Worm (Caenorhabditis elegans) whole organism, late embryonic: Measurements from ENCODE around the gene fox-1.

Experiments used
- C08G9.2 ChIP-seq: sonication (generic microtip); optimal IDR thresholded peaks from 2 replicates; lab custom pipeline; 2016; ENCODE audit warnings: mild to moderate bottlenecking, missing genetic modification characterization, moderate library complexity, missing compliant biosample characterization
- F13H6.1 ChIP-seq: sonication (generic microtip); optimal IDR thresholded peaks from 2 replicates; lab custom pipeline; 2016; ENCODE audit warnings: missing genetic modification characterization, missing compliant biosample characterization
- K02D7.2 ChIP-seq: sonication (generic microtip); optimal IDR thresholded peaks from 2 replicates; lab custom pipeline; 2017; ENCODE audit warnings: mild to moderate bottlenecking, missing genetic modification characterization, missing compliant biosample characterization
- T23F11.4 ChIP-seq: fragments of 200-800 bp; sonication (Bioruptor generic); optimal IDR thresholded peaks from 2 replicates; lab custom pipeline; 2018; ENCODE audit warnings: mild to moderate bottlenecking, missing genetic modification characterization, missing compliant biosample characterization
- Y22D7AL.16 ChIP-seq: sonication (generic microtip); optimal IDR thresholded peaks from 2 replicates; lab custom pipeline; 2016; ENCODE audit warnings: missing genetic modification characterization, missing compliant biosample characterization
- ahr-1 ChIP-seq: sonication (generic microtip); optimal IDR thresholded peaks from 2 replicates; lab custom pipeline; 2016; ENCODE audit warnings: missing genetic modification characterization, missing compliant biosample characterization
- ama-1 ChIP-seq: fragments of 150-350 bp; optimal IDR thresholded peaks from 2 replicates; lab custom pipeline; 2014
- ceh-14 ChIP-seq: sonication (generic microtip); optimal IDR thresholded peaks from 2 replicates; lab custom pipeline; 2016; ENCODE audit warnings: missing genotype, missing genetic modification characterization, missing compliant biosample characterization
- ceh-18 ChIP-seq: sonication (generic microtip); optimal IDR thresholded peaks from 2 replicates; lab custom pipeline; 2016; ENCODE audit warnings: missing genetic modification characterization, missing compliant biosample characterization
- ceh-19 ChIP-seq: fragments of 200-800 bp; sonication (Bioruptor generic); optimal IDR thresholded peaks from 2 replicates; lab custom pipeline; 2018; ENCODE audit warnings: mild to moderate bottlenecking, missing genetic modification characterization, missing compliant biosample characterization
- ceh-2 ChIP-seq: sonication (generic microtip); optimal IDR thresholded peaks from 2 replicates; lab custom pipeline; 2016; ENCODE audit warnings: missing genotype, missing genetic modification characterization, missing compliant biosample characterization
- ceh-22 ChIP-seq: sonication (generic microtip); optimal IDR thresholded peaks from 2 replicates; lab custom pipeline; 2017; ENCODE audit warnings: missing biosample characterization, missing genetic modification characterization
- ceh-24 ChIP-seq: sonication (generic microtip); optimal IDR thresholded peaks from 2 replicates; lab custom pipeline; 2016; ENCODE audit warnings: mild to moderate bottlenecking, missing genetic modification characterization, missing compliant biosample characterization
- ceh-34 ChIP-seq: sonication (generic microtip); optimal IDR thresholded peaks from 2 replicates; lab custom pipeline; 2016; ENCODE audit warnings: mild to moderate bottlenecking, missing genetic modification characterization, missing compliant biosample characterization
- ceh-45 ChIP-seq: fragments of 200-800 bp; sonication (Bioruptor generic); IDR thresholded peaks from 2 replicates; pipeline ENCODE4 v1.3.6; 2022; ENCODE audit warnings: missing genetic modification reagents, missing genetic modification characterization, missing compliant biosample characterization
- ceh-48 ChIP-seq: sonication (generic microtip); optimal IDR thresholded peaks from 2 replicates; lab custom pipeline; 2016; ENCODE audit warnings: missing genetic modification characterization, inconsistent platforms, missing compliant biosample characterization
- ceh-6 ChIP-seq: fragments of 200-800 bp; sonication (Bioruptor generic); optimal IDR thresholded peaks from 2 replicates; lab custom pipeline; 2018; ENCODE audit warnings: mild to moderate bottlenecking, missing genetic modification characterization, missing compliant biosample characterization
- dmd-4 ChIP-seq: sonication (generic microtip); optimal IDR thresholded peaks from 2 replicates; lab custom pipeline; 2016; ENCODE audit warnings: borderline replicate concordance, missing genetic modification characterization, missing compliant biosample characterization
- elt-2 ChIP-seq: sonication (generic microtip); optimal IDR thresholded peaks from 2 replicates; lab custom pipeline; 2016; ENCODE audit warnings: missing genetic modification reagents, missing genetic modification characterization, missing compliant biosample characterization
- elt-4 ChIP-seq: sonication (generic microtip); optimal IDR thresholded peaks from 2 replicates; lab custom pipeline; 2016; ENCODE audit warnings: missing genetic modification characterization, missing compliant biosample characterization
- eyg-1 ChIP-seq: sonication (generic microtip); optimal IDR thresholded peaks from 2 replicates; lab custom pipeline; 2016; ENCODE audit warnings: missing genotype, missing genetic modification characterization, missing compliant biosample characterization
- gmeb-2 ChIP-seq: sonication (generic microtip); optimal IDR thresholded peaks from 2 replicates; lab custom pipeline; 2016; ENCODE audit warnings: missing genetic modification characterization, inconsistent platforms, missing compliant biosample characterization
- hlh-13 ChIP-seq: fragments of 200-800 bp; sonication (Bioruptor generic); optimal IDR thresholded peaks from 2 replicates; lab custom pipeline; 2018; ENCODE audit warnings: mild to moderate bottlenecking, missing genetic modification characterization, missing compliant biosample characterization
- hlh-30 ChIP-seq: sonication (generic microtip); optimal IDR thresholded peaks from 2 replicates; lab custom pipeline; 2017; ENCODE audit warnings: antibody characterized with exemption, missing genetic modification characterization, missing compliant biosample characterization; ENCODE audit not compliant: insufficient read depth
- lim-6 ChIP-seq: sonication (generic microtip); optimal IDR thresholded peaks from 2 replicates; lab custom pipeline; 2016; ENCODE audit warnings: missing genetic modification characterization, missing compliant biosample characterization
- madf-2 ChIP-seq: sonication (generic microtip); optimal IDR thresholded peaks from 2 replicates; lab custom pipeline; 2017; ENCODE audit warnings: missing genetic modification characterization, missing compliant biosample characterization
- mec-3 ChIP-seq: sonication (generic microtip); optimal IDR thresholded peaks from 2 replicates; lab custom pipeline; 2016; ENCODE audit warnings: borderline replicate concordance, missing genetic modification characterization, missing compliant biosample characterization
- nhr-11 ChIP-seq: fragments of 150-350 bp; optimal IDR thresholded peaks from 2 replicates; lab custom pipeline; 2014; ENCODE audit warnings: missing biosample characterization, missing genetic modification characterization
- nhr-232 ChIP-seq: sonication (generic microtip); optimal IDR thresholded peaks from 2 replicates; lab custom pipeline; 2016; ENCODE audit warnings: missing genetic modification characterization, missing compliant biosample characterization
- npax-4 ChIP-seq: sonication (generic microtip); optimal IDR thresholded peaks from 2 replicates; lab custom pipeline; 2016; ENCODE audit warnings: missing genetic modification characterization, missing compliant biosample characterization
- odd-2 ChIP-seq: sonication (generic microtip); optimal IDR thresholded peaks from 2 replicates; lab custom pipeline; 2017; ENCODE audit warnings: antibody characterized with exemption, mild to moderate bottlenecking, missing genetic modification characterization, missing compliant biosample characterization
- pag-3 ChIP-seq: sonication (generic microtip); optimal IDR thresholded peaks from 2 replicates; lab custom pipeline; 2016; ENCODE audit warnings: missing compliant biosample characterization, missing genetic modification characterization, borderline replicate concordance
- pat-9 ChIP-seq: fragments of 200-800 bp; sonication (Bioruptor generic); optimal IDR thresholded peaks from 2 replicates; lab custom pipeline; 2018; ENCODE audit warnings: mild to moderate bottlenecking, missing genetic modification characterization, moderate library complexity, missing compliant biosample characterization
- pax-1 ChIP-seq: fragments of 150-350 bp; optimal IDR thresholded peaks from 2 replicates; lab custom pipeline; 2014; ENCODE audit warnings: missing biosample characterization, missing genetic modification characterization
- pha-2 ChIP-seq: sonication (generic microtip); optimal IDR thresholded peaks from 2 replicates; lab custom pipeline; 2017; ENCODE audit warnings: mild to moderate bottlenecking, missing genetic modification characterization, missing compliant biosample characterization
- ref-2 ChIP-seq: sonication (generic microtip); optimal IDR thresholded peaks from 2 replicates; lab custom pipeline; 2016; ENCODE audit warnings: missing genetic modification characterization, missing compliant biosample characterization
- sox-4 ChIP-seq: sonication (generic microtip); optimal IDR thresholded peaks from 2 replicates; lab custom pipeline; 2017; ENCODE audit warnings: mild to moderate bottlenecking, missing genetic modification characterization, inconsistent platforms, missing compliant biosample characterization
- syd-9 ChIP-seq: sonication (generic microtip); optimal IDR thresholded peaks from 2 replicates; lab custom pipeline; 2016; ENCODE audit warnings: mild to moderate bottlenecking, missing genetic modification characterization, moderate library complexity, missing compliant biosample characterization
- tbx-2 ChIP-seq: sonication (generic microtip); optimal IDR thresholded peaks from 2 replicates; lab custom pipeline; 2016; ENCODE audit warnings: missing genetic modification characterization, missing compliant biosample characterization
- tbx-7 ChIP-seq: sonication (generic microtip); optimal IDR thresholded peaks from 2 replicates; lab custom pipeline; 2016; ENCODE audit warnings: missing genotype, missing genetic modification characterization, missing compliant biosample characterization
- unc-42 ChIP-seq: sonication (generic microtip); optimal IDR thresholded peaks from 2 replicates; lab custom pipeline; 2016; ENCODE audit warnings: missing genotype, missing genetic modification characterization, missing compliant biosample characterization
- unc-55 ChIP-seq: sonication (generic microtip); optimal IDR thresholded peaks from 2 replicates; lab custom pipeline; 2017; ENCODE audit warnings: missing biosample characterization, missing genetic modification reagents, missing genetic modification characterization
- unc-86 ChIP-seq: sonication (generic microtip); optimal IDR thresholded peaks from 2 replicates; lab custom pipeline; 2016; ENCODE audit warnings: missing genetic modification characterization, missing compliant biosample characterization
- zip-5 ChIP-seq: sonication (generic microtip); optimal IDR thresholded peaks from 2 replicates; lab custom pipeline; 2016; ENCODE audit warnings: missing genetic modification characterization, missing compliant biosample characterization
- ztf-16 ChIP-seq: sonication (generic microtip); optimal IDR thresholded peaks from 2 replicates; lab custom pipeline; 2017; ENCODE audit warnings: missing genetic modification characterization, missing compliant biosample characterization

Gene fox-1

DNA sequence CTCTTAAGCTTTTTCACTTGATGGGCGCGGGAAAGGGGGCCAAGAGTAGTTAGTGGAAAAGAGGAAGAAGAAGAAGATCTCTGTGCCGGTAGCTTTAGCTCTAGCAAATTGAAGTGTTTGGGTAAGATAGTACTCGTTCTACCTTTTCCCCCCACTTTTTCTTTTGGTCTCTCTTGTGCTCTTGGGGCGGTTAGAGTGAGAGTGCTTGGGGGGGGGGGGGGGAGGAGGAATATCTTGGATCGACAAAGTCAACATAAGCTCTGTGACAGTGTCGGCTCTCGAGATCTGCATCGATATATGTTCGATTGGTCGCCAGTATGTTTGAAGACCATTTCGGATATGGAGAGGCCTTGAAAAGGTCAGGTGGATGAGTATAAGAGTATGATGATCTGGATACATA is at the start of gene fox-1:
Gene fox-1 (minus strand): TSS at position 101 of the 400 bp plus-strand sequence.
- TF ChIP-seq tbx-7 (tag; lab: Kevin White, UChicago) (no peak), npax-4 (tag; lab: Kevin White, UChicago) (no peak), tbx-2 (tag; lab: Kevin White, UChicago) (peak; percentile 2), ceh-19 (no peak), unc-86 (no peak), ceh-2 (tag; lab: Kevin White, UChicago) (no peak), pha-2 (peak; percentile 21), ceh-6 (GFP tag; lab: Kevin White, UChicago) (no peak), syd-9 (tag; lab: Kevin White, UChicago) (no peak), ahr-1 (no peak), unc-55 (GFP tag; lab: Kevin White, UChicago) (no peak), pax-1 (tag; lab: Kevin White, UChicago) (no peak), Y22D7AL.16 (no peak)

DNA sequence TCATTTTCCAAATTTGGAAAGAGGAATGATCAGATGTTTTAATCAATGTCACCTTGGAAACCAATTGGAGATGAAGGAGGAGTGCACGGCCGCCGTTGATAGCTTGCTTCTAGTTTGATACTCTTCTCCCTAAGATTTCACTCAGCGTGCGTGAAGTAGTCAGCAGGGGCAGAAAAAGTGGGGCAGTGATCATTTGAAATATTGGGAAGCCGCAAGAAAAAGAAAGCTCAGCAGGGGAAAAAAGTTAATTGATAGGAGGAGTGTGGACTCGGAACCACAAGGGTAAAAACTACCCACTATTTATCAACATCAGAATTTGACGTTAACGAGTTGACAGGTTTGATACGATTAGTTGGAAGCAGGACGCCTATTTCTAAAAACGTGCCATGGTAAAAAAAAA is 48.8 kb upstream of the fox-1 start, which contains the start of gene K02E10.7:
Gene K02E10.7 (minus strand): TSS at position 101 of the 400 bp plus-strand sequence.
- TF ChIP-seq sox-4 (tag; lab: Kevin White, UChicago) (no peak), ceh-18 (tag; lab: Kevin White, UChicago) (no peak), T23F11.4 (GFP tag; lab: Kevin White, UChicago) (no peak), F13H6.1 (tag; lab: Kevin White, UChicago) (no peak), nhr-232 (no peak), tbx-2 (tag; lab: Kevin White, UChicago) (no peak), pax-1 (tag; lab: Kevin White, UChicago) (no peak), ceh-48 (tag; lab: Kevin White, UChicago) (no peak), lim-6 (tag; lab: Kevin White, UChicago) (no peak), C08G9.2 (tag; lab: Kevin White, UChicago) (no peak)

DNA sequence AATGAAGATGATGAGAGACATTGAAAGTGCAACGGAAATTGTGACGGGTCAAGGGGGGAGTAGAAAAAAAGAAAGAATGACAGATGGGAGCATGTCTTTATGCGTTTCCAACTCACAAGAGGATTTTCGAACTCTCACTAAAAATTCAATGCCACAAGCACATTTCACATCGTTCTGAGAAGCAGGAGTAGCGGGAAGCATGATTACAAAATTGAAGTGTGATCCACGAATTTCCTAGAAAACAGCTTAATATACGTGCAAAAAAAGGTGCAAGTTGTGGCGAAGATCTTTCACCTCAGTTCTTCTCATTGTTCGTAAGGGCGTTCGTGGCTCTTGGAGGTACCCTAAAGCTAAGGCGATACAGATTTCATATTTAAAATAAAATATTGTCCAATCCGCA is 47.0 kb upstream of the fox-1 start:
- TF ChIP-seq dmd-4 (no peak), ztf-16 (tag; lab: Kevin White, UChicago) (no peak), pat-9 (tag; lab: Kevin White, UChicago) (no peak), ceh-6 (GFP tag; lab: Kevin White, UChicago) (no peak), tbx-7 (tag; lab: Kevin White, UChicago) (no peak), ceh-14 (no peak), zip-5 (no peak), gmeb-2 (tag; lab: Kevin White, UChicago) (no peak), ceh-2 (tag; lab: Kevin White, UChicago) (no peak), ama-1 (lab: Kevin White, UChicago) (no peak), ceh-22 (no peak), eyg-1 (tag; lab: Kevin White, UChicago) (no peak), elt-4 (tag; lab: Kevin White, UChicago) (no peak), ceh-24 (tag; lab: Kevin White, UChicago) (no peak), hlh-13 (no peak)

DNA sequence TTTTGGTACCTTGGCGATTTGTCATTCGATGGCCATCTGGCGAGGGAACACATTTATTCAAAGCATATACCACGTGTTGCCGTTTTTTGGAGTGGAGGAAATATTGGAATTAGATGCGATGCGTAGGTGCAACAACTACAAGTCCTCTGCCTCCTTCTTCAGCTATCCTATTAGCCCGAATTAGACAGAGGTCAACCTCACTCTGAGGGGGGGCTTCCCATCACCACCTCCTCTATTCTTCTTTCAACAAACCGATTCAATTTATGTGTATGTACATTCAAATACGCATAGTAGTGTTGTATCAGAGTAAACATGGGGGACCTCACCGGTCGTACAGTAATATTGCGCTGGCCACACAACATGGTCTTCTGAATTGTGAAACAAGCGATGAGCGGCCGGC is 38.1 kb upstream of the fox-1 start:
- TF ChIP-seq ceh-24 (tag; lab: Kevin White, UChicago): no peak
- TF ChIP-seq ref-2 (tag; lab: Kevin White, UChicago): peak; percentile 37
- TF ChIP-seq, all 69 proteins: peak for 1

DNA sequence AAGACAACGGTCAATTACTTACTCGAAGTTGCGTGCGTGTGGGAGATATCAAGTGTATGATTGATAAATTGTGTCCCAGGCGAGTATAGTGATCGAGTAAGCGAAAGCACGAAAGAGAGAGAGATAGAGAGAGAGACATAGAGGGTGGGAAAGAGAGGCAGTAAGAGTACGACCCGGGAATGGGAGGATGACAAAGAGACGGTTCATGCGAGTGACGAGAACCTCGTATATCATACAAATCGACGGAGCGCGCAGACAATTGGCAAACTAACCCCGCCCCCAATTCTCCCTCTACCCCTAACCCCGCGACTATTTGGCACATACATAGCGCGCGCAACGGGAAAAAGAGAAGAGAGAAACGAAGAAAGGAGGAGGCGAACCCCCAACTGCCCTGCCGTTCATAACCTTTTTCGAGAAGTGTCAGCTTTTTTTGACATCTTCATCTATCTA is 36.2 kb upstream of the fox-1 start, which contains the start of gene rabr-1:
Gene rabr-1 (plus strand): TSS at position 316 of the 450 bp plus-strand sequence.
- TF ChIP-seq pax-1 (tag; lab: Kevin White, UChicago) (no peak), unc-42 (tag; lab: Kevin White, UChicago) (no peak), tbx-2 (tag; lab: Kevin White, UChicago) (peak; percentile 56), elt-4 (tag; lab: Kevin White, UChicago) (no peak), pha-2 (no peak), hlh-30 (tag; lab: Kevin White, UChicago) (no peak), mec-3 (tag; lab: Kevin White, UChicago) (no peak), ref-2 (tag; lab: Kevin White, UChicago) (no peak), K02D7.2 (no peak), ama-1 (lab: Kevin White, UChicago) (no peak), ceh-34 (peak; percentile 7), odd-2 (tag; lab: Kevin White, UChicago) (no peak), sox-4 (tag; lab: Kevin White, UChicago) (no peak), ceh-22 (no peak), ceh-18 (tag; lab: Kevin White, UChicago) (peak; percentile 12), madf-2 (no peak), F13H6.1 (tag; lab: Kevin White, UChicago) (no peak), T23F11.4 (GFP tag; lab: Kevin White, UChicago) (no peak), elt-2 (tag; lab: Kevin White, UChicago) (no peak), nhr-11 (no peak), ceh-45 (GFP tag; lab: Robert Waterston, UW) (no peak), pag-3 (no peak)
